Fruit fly (Drosophila melanogaster): Measurements from ENCODE around the gene Ada3.

Gene Ada3

dm6 chrX:18092810-18093222, 7.3 kb downstream of the Ada3 start, which contains the start of gene RhoGAP16F (continued):
- peak; percentile 97 for TF ChIP-seq Ets65A (GFP tag)
- TF ChIP-seq CG8359 (GFP tag; optimal IDR thresholded peaks at IDR 0.05; ENCODE audit: borderline replicate concordance): no peak

- TF ChIP-seq CTCF (GFP tag; optimal IDR thresholded peaks at IDR 0.05) (no peak), corto (GFP tag; optimal IDR thresholded peaks at IDR 0.05) (no peak), vvl (GFP tag; IDR thresholded peaks at IDR 0.05) (no peak), CG1024 (GFP tag; IDR thresholded peaks at IDR 0.05) (no peak), CG34376 (GFP tag; optimal IDR thresholded peaks at IDR 0.05) (peak; percentile 36), H15 (GFP tag; IDR thresholded peaks at IDR 0.05) (no peak), CHES-1-like (GFP tag; optimal IDR thresholded peaks at IDR 0.05) (no peak), CG17912 (GFP tag; optimal IDR thresholded peaks at IDR 0.05) (no peak), zen (tag; optimal IDR thresholded peaks at IDR 0.05) (no peak), fru (optimal IDR thresholded peaks at IDR 0.05) (no peak), CG15073 (GFP tag; optimal IDR thresholded peaks at IDR 0.05) (no peak), HmgZ (tag; optimal IDR thresholded peaks at IDR 0.05) (no peak), CG13296 (GFP tag; optimal IDR thresholded peaks at IDR 0.05) (no peak), CG11695 (GFP tag; IDR thresholded peaks at IDR 0.05) (no peak), sens-2 (GFP tag; IDR thresholded peaks at IDR 0.05) (no peak), ken (GFP tag; IDR thresholded peaks at IDR 0.05) (no peak), CG34422 (GFP tag; IDR thresholded peaks at IDR 0.05) (no peak), CG1529 (GFP tag; optimal IDR thresholded peaks at IDR 0.05) (no peak), twi (tag; optimal IDR thresholded peaks at IDR 0.05) (no peak), Pdp1 (GFP tag; optimal IDR thresholded peaks at IDR 0.05) (no peak), CG14710 (tag; optimal IDR thresholded peaks at IDR 0.05) (no peak), CG1233 (GFP tag; optimal IDR thresholded peaks at IDR 0.05) (no peak), Asciz (GFP tag; optimal IDR thresholded peaks at IDR 0.05) (no peak), CG9817 (tag; optimal IDR thresholded peaks at IDR 0.05) (no peak), NC2β (GFP tag; optimal IDR thresholded peaks at IDR 0.05) (no peak), Sin3A (optimal IDR thresholded peaks at IDR 0.05) (no peak), Spps (tag; optimal IDR thresholded peaks at IDR 0.05) (no peak), pfk (GFP tag; optimal IDR thresholded peaks at IDR 0.05) (no peak), abd-A (tag; optimal IDR thresholded peaks at IDR 0.05) (no peak), GATAe (GFP tag; conservative IDR thresholded peaks at IDR 0.05) (peak; percentile 22; the same call in 1 of the 2 replicates), CG14965 (GFP tag; optimal IDR thresholded peaks at IDR 0.05; ENCODE audit: borderline replicate concordance) (no peak), sc (optimal IDR thresholded peaks at IDR 0.05) (no peak), sc (GFP tag; optimal IDR thresholded peaks at IDR 0.05) (no peak), nom (GFP tag; optimal IDR thresholded peaks at IDR 0.05) (peak; percentile 13), Dad (GFP tag; optimal IDR thresholded peaks at IDR 0.05) (no peak), Fer1 (GFP tag; optimal IDR thresholded peaks at IDR 0.05) (no peak), eyg (GFP tag; optimal IDR thresholded peaks at IDR 0.05) (no peak), CG3995 (GFP tag; optimal IDR thresholded peaks at IDR 0.05) (peak; percentile 80), CG2889 (GFP tag; IDR thresholded peaks at IDR 0.05) (no peak), Side (GFP tag; optimal IDR thresholded peaks at IDR 0.05) (no peak), CG11093 (GFP tag; IDR thresholded peaks at IDR 0.05) (no peak), exex (tag; optimal IDR thresholded peaks at IDR 0.05) (peak; percentile 65), mirr (GFP tag; optimal IDR thresholded peaks at IDR 0.05) (peak; percentile 72), CG10959 (GFP tag; IDR thresholded peaks at IDR 0.05) (no peak)
These were observed 8.6 kb downstream of the Ada3 start for dm6 chrX:18094130-18094529.

All from whole organism, embryonic.